Fruit fly (Drosophila melanogaster): ENCODE results near the gene CG9515.

The CG9515 gene

dm6 chr2L:8940680-8941079, 2.4 kb downstream of the CG9515 start:
- peak; percentile 90 for TF ChIP-seq exex (tag; optimal IDR thresholded peaks at IDR 0.05)
- no peak for TF ChIP-seq CG14667 (GFP tag; IDR thresholded peaks at IDR 0.05)
- peak; percentile 6 for TF ChIP-seq CG2678 (tag; optimal IDR thresholded peaks at IDR 0.05)
- TF ChIP-seq grn (GFP tag; optimal IDR thresholded peaks at IDR 0.05): peak; percentile 42
- TF ChIP-seq sug (tag; optimal IDR thresholded peaks at IDR 0.05): peak; percentile 77
- TF ChIP-seq CG34376 (GFP tag; optimal IDR thresholded peaks at IDR 0.05): peak; percentile 8

- TF ChIP-seq sqz (GFP tag; optimal IDR thresholded peaks at IDR 0.05) (peak; percentile 31), CG6813 (GFP tag; optimal IDR thresholded peaks at IDR 0.05) (peak; percentile 27), nau (GFP tag; optimal IDR thresholded peaks at IDR 0.05) (peak; percentile 32), ERR (GFP tag; optimal IDR thresholded peaks at IDR 0.05) (no peak), CG10209 (GFP tag; optimal IDR thresholded peaks at IDR 0.05) (peak; percentile 5), CG2678 (tag; optimal IDR thresholded peaks at IDR 0.05) (peak; percentile 59), kah (GFP tag; optimal IDR thresholded peaks at IDR 0.05) (no peak), Dp (GFP tag; optimal IDR thresholded peaks at IDR 0.05) (no peak), fu2 (GFP tag; optimal IDR thresholded peaks at IDR 0.05) (no peak), CG7987 (GFP tag; optimal IDR thresholded peaks at IDR 0.05) (peak; percentile 6), fd3F (GFP tag; optimal IDR thresholded peaks at IDR 0.05) (peak; percentile 47), CrebB (tag; optimal IDR thresholded peaks at IDR 0.05) (peak; percentile 29), Drgx (GFP tag; IDR thresholded peaks at IDR 0.05) (no peak), knrl (GFP tag; IDR thresholded peaks at IDR 0.05; ENCODE audit: partially characterized antibody) (no peak), Scr (GFP tag; IDR thresholded peaks at IDR 0.05; ENCODE audit: partially characterized antibody) (no peak), CG7786 (GFP tag; optimal IDR thresholded peaks at IDR 0.05) (no peak), nerfin-1 (tag; optimal IDR thresholded peaks at IDR 0.05) (peak; percentile 37), cg (GFP tag; optimal IDR thresholded peaks at IDR 0.05) (peak; percentile 19), CG15514 (GFP tag; optimal IDR thresholded peaks at IDR 0.05) (peak; percentile 34), mirr (GFP tag; optimal IDR thresholded peaks at IDR 0.05) (peak; percentile 21), CG11504 (tag; optimal IDR thresholded peaks at IDR 0.05) (no peak), al (GFP tag; IDR thresholded peaks at IDR 0.05) (no peak), ci (GFP tag; IDR thresholded peaks at IDR 0.05) (no peak), PHDP (tag; optimal IDR thresholded peaks at IDR 0.05) (peak; percentile 43), Adf1 (GFP tag; IDR thresholded peaks at IDR 0.05) (no peak), scrt (GFP tag; optimal IDR thresholded peaks at IDR 0.05) (no peak), grau (tag; optimal IDR thresholded peaks at IDR 0.05) (peak; percentile 1), unpg (GFP tag; optimal IDR thresholded peaks at IDR 0.05) (peak; percentile 41), CG17359 (tag; optimal IDR thresholded peaks at IDR 0.05) (peak; percentile 28), HLHmδ (GFP tag; optimal IDR thresholded peaks at IDR 0.05) (no peak), bsh (GFP tag; optimal IDR thresholded peaks at IDR 0.05) (peak in 1 of 2 experiments; percentile 18), CG7556 (GFP tag; optimal IDR thresholded peaks at IDR 0.05) (no peak), stwl (tag; optimal IDR thresholded peaks at IDR 0.05) (no peak), ssp (GFP tag; IDR thresholded peaks at IDR 0.05) (no peak), CG11085 (GFP tag; IDR thresholded peaks at IDR 0.05) (no peak), CG17385 (GFP tag; optimal IDR thresholded peaks at IDR 0.05) (no peak), CG13296 (GFP tag; optimal IDR thresholded peaks at IDR 0.05) (peak; percentile 54), CG13424 (tag; optimal IDR thresholded peaks at IDR 0.05) (peak; percentile 25), CG12071 (GFP tag; optimal IDR thresholded peaks at IDR 0.05) (peak; percentile 44), exex (tag; optimal IDR thresholded peaks at IDR 0.05) (peak; percentile 28), Sox100B (GFP tag; optimal IDR thresholded peaks at IDR 0.05) (peak; percentile 34), CG8924 (tag; optimal IDR thresholded peaks at IDR 0.05) (peak; percentile 5), caup (GFP tag; optimal IDR thresholded peaks at IDR 0.05; ENCODE audit: severe bottlenecking) (peak; percentile 35)
Observed at dm6 chr2L:8937837-8938413, 5.1 kb downstream of the CG9515 start.
